Worm (Caenorhabditis elegans) whole organism, L1 larva: ENCODE measurements around the gene H34I24.1.
A peak's percentile ranks its signal among the peaks of the same experiment; 100 is the strongest.

ENCODE experiments used
- C04F5.9 ChIP-seq: sonication (generic microtip); optimal IDR thresholded peaks from 2 replicates; lab custom pipeline; 2016; ENCODE audit warnings: missing genetic modification characterization, missing compliant biosample characterization
- C16A3.4 ChIP-seq: fragments of 150-350 bp; optimal IDR thresholded peaks from 2 replicates; lab custom pipeline; 2014; ENCODE audit warnings: missing biosample characterization, missing genetic modification characterization
- F16B12.6 ChIP-seq: fragments of 150-350 bp; optimal IDR thresholded peaks from 2 replicates; lab custom pipeline; 2014; ENCODE audit warnings: missing biosample characterization, missing genetic modification characterization
- Y116A8C.19 ChIP-seq: sonication (generic microtip); optimal IDR thresholded peaks from 2 replicates; lab custom pipeline; 2016; ENCODE audit warnings: missing compliant biosample characterization, missing genetic modification characterization, borderline replicate concordance
- aha-1 ChIP-seq: fragments of 150-350 bp; optimal IDR thresholded peaks from 2 replicates; lab custom pipeline; 2014; ENCODE audit warnings: missing biosample characterization, missing genetic modification characterization
- alr-1 ChIP-seq: fragments of 200-800 bp; sonication (Bioruptor generic); optimal IDR thresholded peaks from 2 replicates; lab custom pipeline; 2018; ENCODE audit warnings: borderline replicate concordance, mild to moderate bottlenecking, missing genetic modification characterization, missing compliant biosample characterization
- ama-1 ChIP-seq: fragments of 150-350 bp; optimal IDR thresholded peaks from 2 replicates; lab custom pipeline; 2014
- ceh-82 ChIP-seq, 3 experiments: fragments of 150-350 bp in 1 of 3; sonication (generic microtip) in 2 of 3; optimal IDR thresholded peaks; 2 replicates each; lab custom pipeline; 2014 to 2017; ENCODE audit warnings: missing biosample characterization in 3 of 3, missing genetic modification characterization in 3 of 3
- ceh-90 ChIP-seq: sonication (generic microtip); optimal IDR thresholded peaks from 2 replicates; lab custom pipeline; 2016; ENCODE audit warnings: missing genetic modification characterization, missing compliant biosample characterization
- ces-1 ChIP-seq: fragments of 150-350 bp; optimal IDR thresholded peaks from 2 replicates; lab custom pipeline; 2014; ENCODE audit warnings: missing biosample characterization, missing genetic modification reagents, missing genetic modification characterization
- dpl-1 ChIP-seq, 3 experiments: fragments of 150-350 bp in 2 of 3; sonication (generic microtip) in 1 of 3; optimal IDR thresholded peaks; 2 replicates each; lab custom pipeline; 2014 to 2017; ENCODE audit warnings: missing biosample characterization in 3 of 3, missing genetic modification characterization in 3 of 3, missing genetic modification reagents in 3 of 3
- dsc-1 ChIP-seq: sonication (generic microtip); optimal IDR thresholded peaks from 2 replicates; lab custom pipeline; 2016; ENCODE audit warnings: mild to moderate bottlenecking, missing genetic modification characterization, missing compliant biosample characterization
- efl-1 ChIP-seq, 4 experiments: fragments of 150-350 bp; optimal IDR thresholded peaks in 3 of 4; peaks in 1 of 4; 1 replicate in 1 of 4; 2 replicates in 3 of 4; lab custom pipeline; 2014; ENCODE audit warnings: missing biosample characterization in 2 of 4, missing genetic modification characterization in 2 of 4, missing genetic modification reagents in 2 of 4
- efl-3 ChIP-seq: fragments of 200-800 bp; sonication (Bioruptor generic); optimal IDR thresholded peaks from 2 replicates; lab custom pipeline; 2018; ENCODE audit warnings: mild to moderate bottlenecking, missing genetic modification characterization, missing compliant biosample characterization
- egl-13 ChIP-seq: sonication (generic microtip); optimal IDR thresholded peaks from 2 replicates; lab custom pipeline; 2016; ENCODE audit warnings: missing genotype, missing genetic modification reagents, missing genetic modification characterization, missing compliant biosample characterization
- elt-2 ChIP-seq: sonication (generic microtip); optimal IDR thresholded peaks from 2 replicates; lab custom pipeline; 2016; ENCODE audit warnings: missing genetic modification characterization, mild to moderate bottlenecking, inconsistent platforms, missing compliant biosample characterization, missing genetic modification reagents
- elt-3 ChIP-seq, 6 experiments: fragments of 150-350 bp in 1 of 6; sonication (generic microtip); optimal IDR thresholded peaks; 2 replicates each; lab custom pipeline; 2017 to 2018; ENCODE audit warnings: missing biosample characterization in 6 of 6, missing genetic modification characterization in 6 of 6, inconsistent platforms in 1 of 6
- fkh-4 ChIP-seq: sonication (generic microtip); optimal IDR thresholded peaks from 2 replicates; lab custom pipeline; 2016; ENCODE audit warnings: missing compliant biosample characterization, missing genetic modification characterization, borderline replicate concordance
- fkh-8 ChIP-seq: sonication (generic microtip); optimal IDR thresholded peaks from 2 replicates; lab custom pipeline; 2016; ENCODE audit warnings: mild to moderate bottlenecking, missing genetic modification characterization, missing compliant biosample characterization
- hpl-2 ChIP-seq: fragments of 150-350 bp; optimal IDR thresholded peaks from 2 replicates; lab custom pipeline; 2014; ENCODE audit warnings: missing biosample characterization, missing genetic modification reagents, missing genetic modification characterization
- jun-1 ChIP-seq: fragments of 150-350 bp; optimal IDR thresholded peaks from 2 replicates; lab custom pipeline; 2014; ENCODE audit warnings: missing biosample characterization, missing genetic modification reagents, missing genetic modification characterization
- lin-13 ChIP-seq: fragments of 150-350 bp; optimal IDR thresholded peaks from 2 replicates; lab custom pipeline; 2014; ENCODE audit warnings: missing biosample characterization, missing genetic modification reagents, missing genetic modification characterization
- lin-14 ChIP-seq: fragments of 200-800 bp; sonication (Bioruptor generic); optimal IDR thresholded peaks from 2 replicates; lab custom pipeline; 2018; ENCODE audit warnings: mild to moderate bottlenecking, missing genetic modification characterization, moderate library complexity, missing compliant biosample characterization
- lin-15B ChIP-seq: fragments of 150-350 bp; sonication (generic microtip); optimal IDR thresholded peaks from 3 replicates; lab custom pipeline; 2014; ENCODE audit warnings: missing biosample characterization, missing genetic modification characterization
- lin-39 ChIP-seq: fragments of 150-350 bp; optimal IDR thresholded peaks from 2 replicates; lab custom pipeline; 2014; ENCODE audit warnings: missing biosample characterization, missing genetic modification reagents, missing genetic modification characterization
- lsy-2 ChIP-seq, 2 experiments: fragments of 150-350 bp; optimal IDR thresholded peaks; 2 replicates each; lab custom pipeline; 2014; ENCODE audit warnings: missing biosample characterization in 2 of 2, missing genetic modification characterization in 2 of 2
- mab-9 ChIP-seq: fragments of 200-800 bp; sonication (Bioruptor generic); IDR thresholded peaks from 2 replicates; pipeline ENCODE4 v1.3.6; 2022; ENCODE audit warnings: missing genetic modification reagents, missing genetic modification characterization, missing compliant biosample characterization
- mef-2 ChIP-seq: fragments of 150-350 bp; optimal IDR thresholded peaks from 2 replicates; lab custom pipeline; 2014; ENCODE audit warnings: missing biosample characterization, missing genetic modification characterization
- mep-1 ChIP-seq: fragments of 150-350 bp; optimal IDR thresholded peaks from 2 replicates; lab custom pipeline; 2014; ENCODE audit warnings: missing biosample characterization, missing genetic modification characterization
- nhr-19 ChIP-seq: fragments of 200-800 bp; sonication (Bioruptor generic); conservative IDR thresholded peaks from 2 replicates; pipeline ENCODE4 v1.3.6; 2022; ENCODE audit warnings: missing genetic modification characterization, missing compliant biosample characterization
- nhr-20 ChIP-seq: sonication (generic microtip); optimal IDR thresholded peaks from 2 replicates; lab custom pipeline; 2016; ENCODE audit warnings: mild to moderate bottlenecking, missing genetic modification characterization, missing compliant biosample characterization
- nhr-28 ChIP-seq: fragments of 150-350 bp; optimal IDR thresholded peaks from 2 replicates; lab custom pipeline; 2014; ENCODE audit warnings: missing biosample characterization, missing genetic modification characterization
- nhr-71 ChIP-seq: sonication (generic microtip); optimal IDR thresholded peaks from 2 replicates; lab custom pipeline; 2016; ENCODE audit warnings: mild to moderate bottlenecking, missing genetic modification characterization, moderate library complexity, missing compliant biosample characterization
- nhr-84 ChIP-seq: sonication (generic microtip); optimal IDR thresholded peaks from 2 replicates; lab custom pipeline; 2017; ENCODE audit warnings: missing biosample characterization, missing genetic modification characterization
- nhr-85 ChIP-seq: sonication (generic microtip); peaks from one replicate; lab custom pipeline; 2016; ENCODE audit warnings: missing genetic modification characterization, inconsistent platforms, missing compliant biosample characterization
- nhr-90 ChIP-seq: sonication (generic microtip); optimal IDR thresholded peaks from 2 replicates; lab custom pipeline; 2016; ENCODE audit warnings: mild to moderate bottlenecking, missing genetic modification characterization, missing compliant biosample characterization; ENCODE audit not compliant: poor library complexity
- pax-3 ChIP-seq: fragments of 200-800 bp; sonication (Bioruptor generic); optimal IDR thresholded peaks from 2 replicates; lab custom pipeline; 2018; ENCODE audit warnings: mild to moderate bottlenecking, missing genetic modification characterization, moderate library complexity, missing compliant biosample characterization
- pqm-1 ChIP-seq: sonication (generic microtip); optimal IDR thresholded peaks from 3 replicates; lab custom pipeline; 2017; ENCODE audit warnings: missing biosample characterization, missing genetic modification characterization
- rnt-1 ChIP-seq: sonication (generic microtip); optimal IDR thresholded peaks from 2 replicates; lab custom pipeline; 2016; ENCODE audit warnings: mild to moderate bottlenecking, missing genetic modification characterization, moderate library complexity, missing compliant biosample characterization
- skn-1 ChIP-seq: fragments of 150-350 bp; optimal IDR thresholded peaks from 2 replicates; lab custom pipeline; 2014; ENCODE audit warnings: missing biosample characterization, missing genetic modification characterization
- snpc-4 ChIP-seq: fragments of 150-350 bp; optimal IDR thresholded peaks from 2 replicates; lab custom pipeline; 2014; ENCODE audit warnings: missing biosample characterization, missing genetic modification characterization
- snu-23 ChIP-seq: sonication (generic microtip); optimal IDR thresholded peaks from 2 replicates; lab custom pipeline; 2016; ENCODE audit warnings: missing genetic modification characterization, missing compliant biosample characterization
- sox-4 ChIP-seq: sonication (generic microtip); optimal IDR thresholded peaks from 2 replicates; lab custom pipeline; 2016; ENCODE audit warnings: missing genetic modification characterization, missing compliant biosample characterization
- sptf-1 ChIP-seq: fragments of 150-350 bp; optimal IDR thresholded peaks from 2 replicates; lab custom pipeline; 2014; ENCODE audit warnings: missing biosample characterization, missing genetic modification characterization
- sup-37 ChIP-seq: fragments of 200-800 bp; sonication (Bioruptor generic); optimal IDR thresholded peaks from 2 replicates; lab custom pipeline; 2018; ENCODE audit warnings: mild to moderate bottlenecking, missing genetic modification characterization, missing compliant biosample characterization
- swsn-7 ChIP-seq: sonication (generic microtip); optimal IDR thresholded peaks from 2 replicates; lab custom pipeline; 2016; ENCODE audit warnings: missing genetic modification characterization, missing compliant biosample characterization
- tbx-2 ChIP-seq: sonication (generic microtip); optimal IDR thresholded peaks from 2 replicates; lab custom pipeline; 2016; ENCODE audit warnings: missing genetic modification characterization, missing compliant biosample characterization
- tlp-1 ChIP-seq: fragments of 150-350 bp; optimal IDR thresholded peaks from 2 replicates; lab custom pipeline; 2014; ENCODE audit warnings: missing biosample characterization, missing genetic modification characterization
- unc-30 ChIP-seq: sonication (generic microtip); optimal IDR thresholded peaks from 2 replicates; lab custom pipeline; 2017; ENCODE audit warnings: missing biosample characterization, missing genetic modification characterization
- unc-86 ChIP-seq: sonication (generic microtip); optimal IDR thresholded peaks from 2 replicates; lab custom pipeline; 2016; ENCODE audit warnings: missing genetic modification characterization, missing compliant biosample characterization
- xbp-1 ChIP-seq: sonication (generic microtip); optimal IDR thresholded peaks from 2 replicates; lab custom pipeline; 2016; ENCODE audit warnings: missing genetic modification characterization, missing compliant biosample characterization
- zag-1 ChIP-seq: fragments of 150-350 bp; optimal IDR thresholded peaks from 2 replicates; lab custom pipeline; 2014; ENCODE audit warnings: missing biosample characterization, missing genetic modification characterization
- ztf-11 ChIP-seq, 2 experiments: sonication (generic microtip); optimal IDR thresholded peaks; 2 replicates each; lab custom pipeline; 2016 to 2017; ENCODE audit warnings: missing genetic modification characterization in 2 of 2, missing biosample characterization in 1 of 2, missing compliant biosample characterization in 1 of 2
- ztf-4 ChIP-seq: fragments of 150-350 bp; optimal IDR thresholded peaks from 2 replicates; lab custom pipeline; 2014; ENCODE audit warnings: missing biosample characterization, missing genetic modification characterization

H34I24.1 gene

DNA sequence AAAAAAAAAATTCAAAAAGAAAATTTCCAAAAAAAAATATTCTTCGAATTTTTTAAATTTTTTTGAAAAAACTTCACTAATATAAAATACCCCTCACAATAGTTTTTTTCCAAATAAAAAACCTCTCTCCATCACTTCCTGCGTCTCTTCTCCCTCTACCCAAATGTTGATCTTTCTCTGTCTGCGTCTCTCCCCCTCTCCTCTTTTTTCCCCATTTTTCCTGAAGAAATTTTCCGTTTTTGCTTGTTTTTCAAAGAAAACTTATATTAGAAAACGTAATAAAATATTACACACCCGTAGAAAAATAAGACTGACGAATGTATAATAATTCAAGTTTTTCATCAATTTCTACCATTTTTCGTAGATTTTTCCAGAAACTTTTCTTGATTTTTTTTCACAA lies 34.3 kb downstream of the H34I24.1 start:
- TF ChIP-seq ceh-82 (tag; optimal IDR thresholded peaks at IDR 0.05; lab: Kevin White, UChicago): no peak
- TF ChIP-seq hpl-2: no peak
- no peak for TF ChIP-seq fkh-8
- peak; percentile 32 for TF ChIP-seq snu-23
- TF ChIP-seq egl-13 (tag; lab: Kevin White, UChicago): no peak
- no peak for TF ChIP-seq nhr-90 (tag; lab: Kevin White, UChicago)
- TF ChIP-seq ceh-90: no peak
- no peak for TF ChIP-seq skn-1 (tag; lab: Kevin White, UChicago)
- no peak for TF ChIP-seq elt-2 (tag; lab: Kevin White, UChicago)
- no peak for TF ChIP-seq unc-30 (tag; lab: Kevin White, UChicago)
- TF ChIP-seq sup-37 (GFP tag; lab: Kevin White, UChicago): no peak
- TF ChIP-seq nhr-71 (tag; lab: Kevin White, UChicago): peak; percentile 61
- TF ChIP-seq fkh-4 (tag; lab: Kevin White, UChicago): no peak
- no peak for TF ChIP-seq mab-9
- no peak for TF ChIP-seq sptf-1
- TF ChIP-seq pqm-1 (tag; lab: Kevin White, UChicago): no peak
- TF ChIP-seq ztf-11 (tag; optimal IDR thresholded peaks at IDR 0.05; lab: Kevin White, UChicago): no peak
- no peak for TF ChIP-seq lin-13
- peak; percentile 26 for TF ChIP-seq nhr-20 (tag; lab: Kevin White, UChicago)
- no peak for TF ChIP-seq F16B12.6 (tag; lab: Kevin White, UChicago)
- TF ChIP-seq ztf-4 (tag; lab: Kevin White, UChicago): no peak
- peak; percentile 7 for TF ChIP-seq xbp-1 (tag; lab: Kevin White, UChicago)
- TF ChIP-seq dpl-1 (GFP tag; optimal IDR thresholded peaks at IDR 0.05; lab: Kevin White, UChicago): no peak
- TF ChIP-seq efl-3: no peak
- no peak for TF ChIP-seq sox-4
- TF ChIP-seq nhr-28 (tag; lab: Kevin White, UChicago): no peak
- TF ChIP-seq aha-1 (tag; lab: Kevin White, UChicago): no peak
- no peak for TF ChIP-seq mef-2 (tag; lab: Kevin White, UChicago)
- TF ChIP-seq Y116A8C.19 (tag; lab: Kevin White, UChicago): no peak
- peak; percentile 25 for TF ChIP-seq swsn-7 (tag; lab: Kevin White, UChicago)
- no peak for TF ChIP-seq tbx-2 (tag; lab: Kevin White, UChicago)
- TF ChIP-seq lin-39: no peak
- TF ChIP-seq ces-1 (GFP tag; lab: Kevin White, UChicago): no peak
- TF ChIP-seq lin-14 (GFP tag; lab: Kevin White, UChicago): peak; percentile 28
- no peak for TF ChIP-seq tlp-1
- TF ChIP-seq nhr-19: no peak
- TF ChIP-seq C16A3.4 (tag; lab: Kevin White, UChicago): no peak
- TF ChIP-seq alr-1 (tag; lab: Kevin White, UChicago): no peak
- no peak for TF ChIP-seq unc-86 (tag; lab: Kevin White, UChicago)
- no peak for TF ChIP-seq pax-3 (tag; lab: Kevin White, UChicago)
- TF ChIP-seq ama-1 (lab: Kevin White, UChicago): no peak
- no peak for TF ChIP-seq lin-15B (tag; lab: Kevin White, UChicago)
- no peak for TF ChIP-seq mep-1 (tag; lab: Kevin White, UChicago)
- TF ChIP-seq zag-1: no peak
- TF ChIP-seq rnt-1 (tag; lab: Kevin White, UChicago): peak; percentile 13
- TF ChIP-seq snpc-4 (tag; lab: Kevin White, UChicago): no peak
- no peak for TF ChIP-seq jun-1 (tag; lab: Kevin White, UChicago)
- TF ChIP-seq lsy-2 (tag; optimal IDR thresholded peaks at IDR 0.05; lab: Kevin White, UChicago): peak in 1 of 2 experiments; percentile 37
- peak; percentile 66 for TF ChIP-seq dsc-1 (tag; lab: Kevin White, UChicago)
- peak; percentile 11 to 31 for TF ChIP-seq efl-1 (optimal IDR thresholded peaks at IDR 0.05; lab: Kevin White, UChicago)
- TF ChIP-seq efl-1 (GFP tag; optimal IDR thresholded peaks at IDR 0.05 in 1 of 2; lab: Kevin White, UChicago): peak in 1 of 2 experiments; percentile 33
- TF ChIP-seq nhr-85 (tag; lab: Kevin White, UChicago): peak; percentile 7
- TF ChIP-seq elt-3 (tag; optimal IDR thresholded peaks at IDR 0.05; lab: Kevin White, UChicago): no peak
- TF ChIP-seq nhr-84 (tag; lab: Kevin White, UChicago): no peak
- TF ChIP-seq C04F5.9 (tag; lab: Kevin White, UChicago): no peak
